Fruit fly (Drosophila melanogaster): ENCODE results near the gene CG8519.

The CG8519 gene

DNA sequence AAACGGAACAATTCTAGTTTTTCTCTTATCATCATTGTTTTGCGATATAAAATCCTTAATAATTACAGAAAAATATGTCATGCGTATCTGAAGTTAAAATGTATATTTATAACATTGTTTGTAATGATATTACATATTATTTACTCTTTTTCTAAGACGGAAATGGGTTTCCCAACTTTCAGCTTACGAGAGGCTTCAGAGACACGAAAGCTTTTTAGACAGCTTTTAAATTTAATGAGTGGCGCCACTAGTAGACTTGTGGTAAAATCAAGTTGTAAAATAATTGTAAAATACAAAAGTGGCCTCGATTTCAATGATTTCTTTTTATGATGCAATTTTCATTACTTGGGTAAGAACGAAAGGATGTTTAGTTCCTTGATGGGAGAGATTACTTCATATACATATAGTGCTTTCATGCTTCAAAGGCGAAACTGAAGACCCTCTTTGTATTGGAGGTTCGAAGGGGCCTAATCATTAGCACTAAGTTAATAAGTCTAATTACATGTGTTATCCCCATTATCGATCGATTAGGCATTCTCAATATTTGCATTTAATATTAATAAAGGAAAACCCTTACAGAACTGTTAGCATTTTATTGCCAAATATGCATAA is 4.4 kb downstream of the CG8519 start (continued):
- TF ChIP-seq gsb (GFP tag; IDR thresholded peaks at IDR 0.05) (0 out of 2 replicates have a peak, but pooled peaks have one; percentile 62), Oli (tag; optimal IDR thresholded peaks at IDR 0.05) (peak; percentile 64), CG2875 (GFP tag; optimal IDR thresholded peaks at IDR 0.05) (peak; percentile 87), sqz (GFP tag; optimal IDR thresholded peaks at IDR 0.05) (peak; percentile 81), slou (GFP tag; optimal IDR thresholded peaks at IDR 0.05) (peak; percentile 95), rib (GFP tag; IDR thresholded peaks at IDR 0.05) (no peak; the same call in 1 of the 2 replicates), CG9797 (GFP tag; optimal IDR thresholded peaks at IDR 0.05) (no peak), CG15514 (GFP tag; optimal IDR thresholded peaks at IDR 0.05) (peak; percentile 86), Dref (GFP tag; IDR thresholded peaks at IDR 0.05) (peak; percentile 32; the same call in 1 of the 2 replicates), gem (tag; optimal IDR thresholded peaks at IDR 0.05) (peak; percentile 78), Dip3 (GFP tag; optimal IDR thresholded peaks at IDR 0.05) (peak; percentile 66), CG3065 (GFP tag; optimal IDR thresholded peaks at IDR 0.05) (peak; percentile 46), CG11085 (GFP tag; IDR thresholded peaks at IDR 0.05) (peak; percentile 85), jigr1 (GFP tag; IDR thresholded peaks at IDR 0.05) (no peak), Atf-2 (GFP tag; optimal IDR thresholded peaks at IDR 0.05) (peak; percentile 40), dimm (GFP tag; IDR thresholded peaks at IDR 0.05) (peak; percentile 33; the same call in 1 of the 2 replicates), CG2202 (tag; optimal IDR thresholded peaks at IDR 0.05) (peak; percentile 32), CG8924 (tag; optimal IDR thresholded peaks at IDR 0.05) (peak; percentile 12), zen2 (GFP tag; IDR thresholded peaks at IDR 0.05; ENCODE audit: partially characterized antibody) (no peak), HLH54F (GFP tag; optimal IDR thresholded peaks at IDR 0.05) (peak; percentile 60), lilli (GFP tag; optimal IDR thresholded peaks at IDR 0.05) (peak; percentile 68), schlank (tag; optimal IDR thresholded peaks at IDR 0.05) (peak; percentile 92), CG18599 (GFP tag; optimal IDR thresholded peaks at IDR 0.05) (peak; percentile 89), pita (GFP tag; optimal IDR thresholded peaks at IDR 0.05) (no peak), tx (GFP tag; optimal IDR thresholded peaks at IDR 0.05) (peak; percentile 38), grau (tag; optimal IDR thresholded peaks at IDR 0.05) (peak; percentile 75), sc (optimal IDR thresholded peaks at IDR 0.05) (no peak), sc (GFP tag; optimal IDR thresholded peaks at IDR 0.05) (peak; percentile 56), Ravus (GFP tag; IDR thresholded peaks at IDR 0.05) (no peak; the same call in 1 of the 2 replicates), vnd (GFP tag; IDR thresholded peaks at IDR 0.05; ENCODE audit: partially characterized antibody) (no peak), CG16779 (GFP tag; IDR thresholded peaks at IDR 0.05) (peak; percentile 89), Nf-YA (GFP tag; IDR thresholded peaks at IDR 0.05) (peak; percentile 67), Sin3A (optimal IDR thresholded peaks at IDR 0.05) (no peak), CG7357 (GFP tag; IDR thresholded peaks at IDR 0.05) (no peak), CG3163 (GFP tag; optimal IDR thresholded peaks at IDR 0.05) (peak; percentile 34), CG14710 (tag; optimal IDR thresholded peaks at IDR 0.05) (peak; percentile 26), btn (GFP tag; optimal IDR thresholded peaks at IDR 0.05) (no peak), nerfin-1 (tag; optimal IDR thresholded peaks at IDR 0.05) (peak; percentile 84), gro (GFP tag; optimal IDR thresholded peaks at IDR 0.05) (peak; percentile 94), CG2116 (GFP tag; optimal IDR thresholded peaks at IDR 0.05) (peak; percentile 58), psq (GFP tag; optimal IDR thresholded peaks at IDR 0.05) (peak; percentile 24), lov (optimal IDR thresholded peaks at IDR 0.05) (no peak), lov (GFP tag; IDR thresholded peaks at IDR 0.05) (peak; percentile 91), sd (tag; optimal IDR thresholded peaks at IDR 0.05) (no peak), otp (GFP tag; IDR thresholded peaks at IDR 0.05) (peak; percentile 82; the same call in 2 of the 3 replicates), jing (GFP tag; optimal IDR thresholded peaks at IDR 0.05) (peak; percentile 44), ato (GFP tag; IDR thresholded peaks at IDR 0.05; ENCODE audit: partially characterized antibody) (no peak)

Data from whole organism, embryonic.